Fruit fly (Drosophila melanogaster) whole organism, embryonic: Measurements from ENCODE around the gene CG15539.

Experiments
- Ada2b ChIP-seq: fragments of 200-800 bp; sonication (Bioruptor generic); IDR thresholded peaks from 2 replicates; pipeline ENCODE4 v1.3.6; 2022; ENCODE audit warnings: missing biosample characterization, missing genetic modification characterization
- Aef1 ChIP-seq: fragments of 200-800 bp; sonication (Bioruptor generic); IDR thresholded peaks from 3 replicates; pipeline ENCODE4 v1.3.6; 2022; ENCODE audit warnings: missing biosample characterization, missing genetic modification characterization
- Bgb ChIP-seq: fragments of 200-800 bp; sonication (Bioruptor generic); IDR thresholded peaks from 2 replicates; pipeline ENCODE4 v1.3.6; 2022; ENCODE audit warnings: missing biosample characterization, missing genetic modification characterization; ENCODE audit not compliant: partially characterized antibody
- CG10209 ChIP-seq: fragments of 200-800 bp; sonication (Bioruptor generic); optimal IDR thresholded peaks from 3 replicates; lab custom pipeline; 2017; ENCODE audit warnings: missing biosample characterization, mild to moderate bottlenecking, missing genetic modification characterization, missing genetic modification reagents
- CG15269 ChIP-seq: fragments of 200-800 bp; sonication (Bioruptor generic); optimal IDR thresholded peaks from 2 replicates; lab custom pipeline; 2018; ENCODE audit warnings: missing biosample characterization, mild to moderate bottlenecking, missing genetic modification characterization, moderate library complexity
- CG15479 ChIP-seq: fragments of 200-800 bp; sonication (Bioruptor generic); optimal IDR thresholded peaks from 3 replicates; lab custom pipeline; 2019; ENCODE audit warnings: missing biosample characterization, mild to moderate bottlenecking, missing genetic modification characterization, moderate library complexity
- CG1647 ChIP-seq: fragments of 200-800 bp; sonication (Bioruptor generic); optimal IDR thresholded peaks from 3 replicates; lab custom pipeline; 2016; ENCODE audit warnings: missing biosample characterization, missing genetic modification characterization
- CG17802 ChIP-seq: fragments of 200-800 bp; sonication (Bioruptor generic); optimal IDR thresholded peaks from 2 replicates; lab custom pipeline; 2018; ENCODE audit warnings: missing biosample characterization, mild to moderate bottlenecking, missing genetic modification characterization, moderate library complexity
- CG2889 ChIP-seq: fragments of 200-800 bp; sonication (Bioruptor generic); IDR thresholded peaks from 3 replicates; pipeline ENCODE4 v1.3.6; 2022; ENCODE audit warnings: missing biosample characterization, missing genetic modification characterization
- CG32772 ChIP-seq: fragments of 200-800 bp; sonication (Bioruptor generic); IDR thresholded peaks from 2 replicates; pipeline ENCODE4 v1.3.6; 2022; ENCODE audit warnings: missing biosample characterization, missing genetic modification characterization
- CG33557 ChIP-seq: fragments of 200-800 bp; sonication (Bioruptor generic); optimal IDR thresholded peaks from 2 replicates; lab custom pipeline; 2019; ENCODE audit warnings: missing biosample characterization, mild to moderate bottlenecking, missing genetic modification characterization, moderate library complexity
- CG34224 ChIP-seq: fragments of 200-800 bp; sonication (Bioruptor generic); IDR thresholded peaks from 3 replicates; pipeline ENCODE4 v1.3.6; 2022; ENCODE audit warnings: missing biosample characterization, missing genetic modification characterization; ENCODE audit not compliant: partially characterized antibody
- CG4617 ChIP-seq: fragments of 200-800 bp; sonication (Bioruptor generic); optimal IDR thresholded peaks from 3 replicates; lab custom pipeline; 2016; ENCODE audit warnings: missing biosample characterization, missing genetic modification characterization, borderline replicate concordance
- CG6791 ChIP-seq: fragments of 200-800 bp; sonication (Bioruptor generic); IDR thresholded peaks from 3 replicates; pipeline ENCODE4 v1.3.6; 2022; ENCODE audit warnings: missing biosample characterization, missing genetic modification characterization; ENCODE audit not compliant: partially characterized antibody
- CG7839 ChIP-seq: fragments of 200-800 bp; sonication (Bioruptor generic); optimal IDR thresholded peaks from 3 replicates; lab custom pipeline; 2018; ENCODE audit warnings: missing biosample characterization, mild to moderate bottlenecking, missing genetic modification characterization, moderate library complexity
- CG8359 ChIP-seq: fragments of 200-800 bp; sonication (Bioruptor generic); optimal IDR thresholded peaks from 2 replicates; lab custom pipeline; 2017; ENCODE audit warnings: missing biosample characterization, mild to moderate bottlenecking, missing genetic modification characterization, borderline replicate concordance
- CG9876 ChIP-seq: fragments of 200-800 bp; sonication (Bioruptor generic); optimal IDR thresholded peaks from 2 replicates; lab custom pipeline; 2016; ENCODE audit warnings: missing biosample characterization, missing genetic modification characterization
- Dad ChIP-seq: fragments of 200-800 bp; sonication (Bioruptor generic); optimal IDR thresholded peaks from 3 replicates; lab custom pipeline; 2016; ENCODE audit warnings: missing biosample characterization, missing genetic modification characterization
- Dip2 ChIP-seq: fragments of 200-800 bp; sonication (Bioruptor generic); IDR thresholded peaks from 2 replicates; pipeline ENCODE4 v1.3.6; 2022; ENCODE audit warnings: missing biosample characterization, missing genetic modification characterization
- Dip3 ChIP-seq: fragments of 200-800 bp; sonication (Bioruptor generic); optimal IDR thresholded peaks from 3 replicates; lab custom pipeline; 2016; ENCODE audit warnings: missing biosample characterization, missing genetic modification characterization
- Drgx ChIP-seq: fragments of 200-800 bp; sonication (Bioruptor generic); IDR thresholded peaks from 2 replicates; pipeline ENCODE4 v1.3.6; 2022; ENCODE audit warnings: missing biosample characterization, missing genetic modification characterization
- Ets65A ChIP-seq: fragments of 200-800 bp; sonication (Bioruptor generic); peaks from one replicate; lab custom pipeline; 2016; ENCODE audit warnings: missing biosample characterization, missing genetic modification characterization
- Gsc ChIP-seq: fragments of 200-800 bp; sonication (Bioruptor generic); IDR thresholded peaks from 2 replicates; pipeline ENCODE4 v1.3.6; 2022; ENCODE audit warnings: missing biosample characterization, missing genetic modification characterization
- Hmr ChIP-seq: fragments of 200-800 bp; sonication (Bioruptor generic); optimal IDR thresholded peaks from 3 replicates; lab custom pipeline; 2017; ENCODE audit warnings: mild to moderate bottlenecking, missing biosample characterization, missing genetic modification reagents, missing genetic modification characterization
- Hr39 ChIP-seq: fragments of >200 bp; optimal IDR thresholded peaks from 2 replicates; lab custom pipeline; 2017
- MTF-1 ChIP-seq: fragments of 200-800 bp; sonication (Bioruptor generic); optimal IDR thresholded peaks from 2 replicates; lab custom pipeline; 2018; ENCODE audit warnings: missing biosample characterization, mild to moderate bottlenecking, missing genetic modification characterization, borderline replicate concordance
- Max ChIP-seq: fragments of 200-800 bp; sonication (Bioruptor generic); optimal IDR thresholded peaks from 2 replicates; lab custom pipeline; 2016; ENCODE audit warnings: missing biosample characterization, mild to moderate bottlenecking, missing genetic modification characterization
- Med ChIP-seq: fragments of 200-800 bp; sonication (Bioruptor generic); peaks from one replicate; lab custom pipeline; 2016; ENCODE audit warnings: missing biosample characterization, missing genetic modification characterization, mild to moderate bottlenecking, inconsistent platforms, moderate library complexity
- NFAT ChIP-seq: fragments of 200-800 bp; sonication (Bioruptor generic); IDR thresholded peaks from 2 replicates; pipeline ENCODE4 v1.3.6; 2022; ENCODE audit warnings: missing biosample characterization, missing genetic modification characterization
- Oli ChIP-seq: fragments of 200-800 bp; sonication (Bioruptor generic); optimal IDR thresholded peaks from 2 replicates; lab custom pipeline; 2018; ENCODE audit warnings: missing biosample characterization, mild to moderate bottlenecking, missing genetic modification characterization, moderate library complexity
- Optix ChIP-seq: fragments of 200-800 bp; sonication (Bioruptor generic); IDR thresholded peaks from 3 replicates; pipeline ENCODE4 v1.3.6; 2022; ENCODE audit warnings: missing biosample characterization, missing genetic modification characterization
- ac ChIP-seq: fragments of 200-800 bp; sonication (Bioruptor generic); optimal IDR thresholded peaks from 3 replicates; lab custom pipeline; 2017; ENCODE audit warnings: missing biosample characterization, mild to moderate bottlenecking, missing genetic modification characterization
- bowl ChIP-seq: fragments of 200-800 bp; sonication (Bioruptor generic); IDR thresholded peaks from 2 replicates; pipeline ENCODE4 v1.3.6; 2022; ENCODE audit warnings: missing biosample characterization, missing genetic modification characterization
- chif ChIP-seq, 2 experiments: fragments of 200-800 bp; sonication (Bioruptor generic); optimal IDR thresholded peaks; 3 replicates each; lab custom pipeline; 2016; ENCODE audit warnings: missing biosample characterization in 2 of 2, missing genetic modification characterization in 2 of 2
- crp ChIP-seq, 2 experiments: fragments of 200-800 bp; sonication (Bioruptor generic); optimal IDR thresholded peaks; 2 replicates in 1 of 2; 3 replicates in 1 of 2; lab custom pipeline; 2017; ENCODE audit warnings: missing biosample characterization in 2 of 2, missing genetic modification characterization in 2 of 2, mild to moderate bottlenecking in 1 of 2, moderate library complexity in 1 of 2
- dimm ChIP-seq: fragments of 200-800 bp; sonication (Bioruptor generic); IDR thresholded peaks from 2 replicates; pipeline ENCODE4 v1.3.6; 2022; ENCODE audit warnings: missing biosample characterization, missing genetic modification characterization
- lab ChIP-seq: fragments of 200-800 bp; sonication (Bioruptor generic); optimal IDR thresholded peaks from 3 replicates; lab custom pipeline; 2017; ENCODE audit warnings: missing biosample characterization, missing genetic modification characterization, mild to moderate bottlenecking, moderate library complexity, missing genetic modification reagents
- maf-S ChIP-seq: fragments of 200-800 bp; sonication (Bioruptor generic); optimal IDR thresholded peaks from 2 replicates; lab custom pipeline; 2016; ENCODE audit warnings: missing biosample characterization, missing genetic modification characterization
- nau ChIP-seq: fragments of 200-800 bp; sonication (Bioruptor generic); optimal IDR thresholded peaks from 3 replicates; lab custom pipeline; 2017; ENCODE audit warnings: missing biosample characterization, mild to moderate bottlenecking, missing genetic modification characterization, missing genetic modification reagents
- otp ChIP-seq: fragments of 200-800 bp; sonication (Bioruptor generic); IDR thresholded peaks from 3 replicates; pipeline ENCODE4, ENCODE4 v1.3.6; 2022; ENCODE audit warnings: missing biosample characterization, missing genetic modification characterization
- schlank ChIP-seq: fragments of 200-800 bp; sonication (Bioruptor generic); optimal IDR thresholded peaks from 2 replicates; lab custom pipeline; 2018; ENCODE audit warnings: missing biosample characterization, mild to moderate bottlenecking, missing genetic modification characterization
- scrt ChIP-seq: fragments of 200-800 bp; sonication (Bioruptor generic); optimal IDR thresholded peaks from 2 replicates; lab custom pipeline; 2018; ENCODE audit warnings: missing biosample characterization, mild to moderate bottlenecking, missing genetic modification characterization, moderate library complexity
- sisA ChIP-seq: fragments of 200-800 bp; sonication (Bioruptor generic); IDR thresholded peaks from 2 replicates; pipeline ENCODE4 v1.3.6; 2022; ENCODE audit warnings: missing biosample characterization, missing genetic modification characterization
- so ChIP-seq: fragments of 200-800 bp; sonication (Bioruptor generic); IDR thresholded peaks from 3 replicates; pipeline ENCODE4 v1.3.6; 2022; ENCODE audit warnings: missing biosample characterization, missing genetic modification characterization
- twi ChIP-seq: fragments of 200-800 bp; optimal IDR thresholded peaks from 2 replicates; lab custom pipeline; 2019; ENCODE audit warnings: missing biosample characterization, mild to moderate bottlenecking, missing genetic modification characterization, moderate library complexity
- unc-4 ChIP-seq: fragments of 200-800 bp; sonication (Bioruptor generic); IDR thresholded peaks from 2 replicates; pipeline ENCODE4 v1.3.6; 2022; ENCODE audit warnings: missing biosample characterization, missing genetic modification characterization; ENCODE audit not compliant: partially characterized antibody

Gene CG15539

dm6 chr3R:30518274-30518873 is 12.6 kb downstream of the CG15539 start:
- TF ChIP-seq Hr39, result peak; percentile 78
- TF ChIP-seq Gsc, result 0 out of 2 replicates have a peak, but pooled peaks have one; percentile 9
- no peak for TF ChIP-seq Max
- TF ChIP-seq Ets65A (GFP tag; lab: Kevin White, UChicago), result peak; percentile 90
- peak; percentile 21; the same call in 1 of the 2 replicates for TF ChIP-seq dimm (GFP tag; lab: Robert Waterston, UW)
- no peak for TF ChIP-seq CG15269
- TF ChIP-seq twi, result no peak
- TF ChIP-seq otp (GFP tag; lab: Robert Waterston, UW), result no peak

DNA sequence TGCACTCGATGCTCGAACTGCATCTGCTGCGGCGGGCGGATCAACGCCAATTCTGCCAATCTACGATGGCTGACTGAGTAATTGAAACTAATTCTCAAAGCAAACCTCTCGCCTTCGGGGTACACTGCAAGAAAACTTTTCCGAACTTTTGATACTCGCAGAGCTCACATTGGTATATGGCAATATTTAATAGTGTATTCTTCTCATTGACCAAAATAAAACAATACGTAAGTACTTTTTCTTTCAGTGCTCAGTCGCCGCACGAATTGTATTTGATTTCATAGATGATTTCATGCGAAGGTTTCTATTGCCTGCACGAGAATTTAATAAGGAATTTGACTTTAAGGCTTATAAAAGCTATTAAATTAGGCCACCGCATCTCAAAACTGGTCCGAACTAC is 19.8 kb downstream of the CG15539 start:
- TF ChIP-seq Aef1 (GFP tag; lab: Robert Waterston, UW) (peak; percentile 12; the same call in 1 of the 3 replicates), CG34224 (no peak), Med (GFP tag; lab: Kevin White, UChicago) (peak; percentile 63), Ada2b (GFP tag; lab: Robert Waterston, UW) (0 out of 2 replicates have a peak, but pooled peaks have one; percentile 21), sisA (0 out of 2 replicates have a peak, but pooled peaks have one; percentile 3), Drgx (GFP tag; lab: Robert Waterston, UW) (peak; percentile 26; the same call in 1 of the 2 replicates), unc-4 (GFP tag; lab: Robert Waterston, UW) (no peak), Ets65A (GFP tag; lab: Kevin White, UChicago) (peak; percentile 56)

DNA sequence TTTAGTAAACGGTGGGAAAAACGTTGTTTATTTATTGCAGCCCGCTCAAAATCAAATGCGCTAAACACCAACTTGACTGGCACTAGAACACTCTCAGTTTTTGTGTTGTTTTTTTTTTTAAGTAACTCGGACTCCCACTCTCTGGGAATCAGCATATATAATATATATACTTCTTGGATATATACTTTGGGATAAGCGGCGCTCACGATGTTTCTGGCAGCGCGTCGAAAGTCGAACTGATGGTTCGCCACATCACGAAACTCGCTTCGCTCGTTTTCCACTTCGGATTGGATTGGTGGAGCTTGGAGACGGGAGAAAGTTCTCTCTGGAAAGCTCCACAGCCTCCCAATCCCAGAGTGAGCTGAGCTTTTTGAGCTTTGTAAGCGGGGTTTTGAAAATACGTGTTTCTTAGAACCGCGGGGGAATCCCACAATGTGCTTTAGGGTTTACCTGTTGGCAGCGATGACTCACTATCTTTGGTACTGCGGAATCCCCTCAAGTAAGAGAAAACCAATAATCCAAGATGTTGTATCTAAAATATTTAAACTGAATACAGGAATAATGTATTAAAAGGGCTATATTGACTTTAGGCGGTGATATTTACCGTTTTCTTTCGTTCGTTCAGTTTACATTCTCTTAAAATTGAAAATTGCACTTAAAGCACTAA is 21.1 kb downstream of the CG15539 start, which contains the start of gene jdp:
TSS of gene jdp (minus strand) at position 239 of the 667 bp plus-strand sequence.
- TF ChIP-seq Oli (tag; lab: Kevin White, UChicago), result no peak
- TF ChIP-seq chif (GFP tag; optimal IDR thresholded peaks at IDR 0.05; lab: Kevin White, UChicago), result no peak
- TF ChIP-seq CG9876 (GFP tag; lab: Kevin White, UChicago), result no peak
- TF ChIP-seq CG8359 (GFP tag; lab: Kevin White, UChicago), result no peak
- TF ChIP-seq Bgb, result peak; percentile 45; the same call in 1 of the 2 replicates
- TF ChIP-seq CG17802, result no peak
- TF ChIP-seq so (GFP tag; lab: Robert Waterston, UW), result no peak
- TF ChIP-seq Dip2 (GFP tag; lab: Robert Waterston, UW), result no peak
- TF ChIP-seq CG1647 (GFP tag; lab: Kevin White, UChicago), result no peak
- no peak for TF ChIP-seq Dad (GFP tag; lab: Kevin White, UChicago)
- TF ChIP-seq CG10209, result no peak
- peak; percentile 42 for TF ChIP-seq scrt (GFP tag; lab: Kevin White, UChicago)
- TF ChIP-seq CG6791 (GFP tag; lab: Robert Waterston, UW), result 0 out of 3 replicates have a peak, but pooled peaks have one; percentile 29
- no peak for TF ChIP-seq ac
- no peak for TF ChIP-seq CG7839 (tag; lab: Kevin White, UChicago)
- no peak for TF ChIP-seq Dip3
- TF ChIP-seq crp (GFP tag; optimal IDR thresholded peaks at IDR 0.05; lab: Kevin White, UChicago), result no peak
- no peak for TF ChIP-seq Hmr (GFP tag; lab: Kevin White, UChicago)
- no peak for TF ChIP-seq CG2889 (GFP tag; lab: Robert Waterston, UW)
- TF ChIP-seq CG15479 (GFP tag; lab: Kevin White, UChicago), result no peak
- no peak for TF ChIP-seq Optix
- no peak for TF ChIP-seq maf-S (GFP tag; lab: Kevin White, UChicago)
- no peak for TF ChIP-seq CG32772 (GFP tag; lab: Robert Waterston, UW)
- TF ChIP-seq CG33557 (GFP tag; lab: Kevin White, UChicago), result no peak
- TF ChIP-seq lab (GFP tag; lab: Kevin White, UChicago), result peak; percentile 15
- no peak for TF ChIP-seq CG4617 (GFP tag; lab: Kevin White, UChicago)
- TF ChIP-seq NFAT (GFP tag; lab: Robert Waterston, UW), result peak; percentile 35; the same call in 1 of the 2 replicates
- TF ChIP-seq MTF-1 (GFP tag; lab: Kevin White, UChicago), result no peak
- no peak for TF ChIP-seq nau
- TF ChIP-seq schlank (tag; lab: Kevin White, UChicago), result no peak
- no peak for TF ChIP-seq bowl (GFP tag; lab: Robert Waterston, UW)
